Worm (Caenorhabditis elegans) whole organism, mixed stage, embryonic: ENCODE data around the gene spp-24.
A peak's percentile ranks its signal among the peaks of the same experiment; 100 is the strongest.

ENCODE experiments used
- M03D4.4 ChIP-seq: sonication (generic microtip); optimal IDR thresholded peaks from 2 replicates; lab custom pipeline; 2017; ENCODE audit warnings: mild to moderate bottlenecking, missing genetic modification characterization, missing compliant biosample characterization
- bed-3 ChIP-seq: fragments of 200-800 bp; sonication (Bioruptor generic); optimal IDR thresholded peaks from 3 replicates; lab custom pipeline; 2018; ENCODE audit warnings: mild to moderate bottlenecking, missing genetic modification characterization, moderate library complexity, missing compliant biosample characterization
- ceh-39 ChIP-seq: fragments of 150-350 bp; optimal IDR thresholded peaks from 2 replicates; lab custom pipeline; 2014; ENCODE audit warnings: missing biosample characterization, missing genetic modification characterization
- ceh-43 ChIP-seq: fragments of 200-800 bp; sonication (Bioruptor generic); optimal IDR thresholded peaks from 2 replicates; lab custom pipeline; 2018; ENCODE audit warnings: mild to moderate bottlenecking, missing genetic modification characterization, moderate library complexity, missing compliant biosample characterization
- ceh-83 ChIP-seq: fragments of 200-800 bp; sonication (Bioruptor generic); optimal IDR thresholded peaks from 2 replicates; lab custom pipeline; 2018; ENCODE audit warnings: mild to moderate bottlenecking, missing genetic modification characterization, missing compliant biosample characterization
- ces-1 ChIP-seq: fragments of 150-350 bp; optimal IDR thresholded peaks from 2 replicates; lab custom pipeline; 2014; ENCODE audit warnings: missing biosample characterization, missing genetic modification reagents, missing genetic modification characterization
- cnd-1 ChIP-seq: fragments of 200-800 bp; sonication (Bioruptor generic); optimal IDR thresholded peaks from 2 replicates; lab custom pipeline; 2018; ENCODE audit warnings: mild to moderate bottlenecking, missing genetic modification characterization, missing compliant biosample characterization
- drap-1 ChIP-seq: fragments of 200-800 bp; sonication (Bioruptor generic); optimal IDR thresholded peaks from 3 replicates; lab custom pipeline; 2018; ENCODE audit warnings: mild to moderate bottlenecking, missing genetic modification characterization, missing compliant biosample characterization
- elt-1 ChIP-seq: sonication (generic microtip); optimal IDR thresholded peaks from 2 replicates; lab custom pipeline; 2017; ENCODE audit warnings: missing genetic modification characterization, mild to moderate bottlenecking, missing compliant biosample characterization, antibody characterized with exemption, moderate library complexity, borderline replicate concordance; ENCODE audit not compliant: insufficient read depth
- elt-3 ChIP-seq: fragments of 150-350 bp; optimal IDR thresholded peaks from 2 replicates; lab custom pipeline; 2014; ENCODE audit warnings: missing biosample characterization, missing genetic modification characterization
- ham-2 ChIP-seq: fragments of 200-800 bp; sonication (Bioruptor generic); optimal IDR thresholded peaks from 2 replicates; lab custom pipeline; 2018; ENCODE audit warnings: mild to moderate bottlenecking, missing genetic modification characterization, missing compliant biosample characterization
- hlh-1 ChIP-seq: fragments of 150-350 bp; optimal IDR thresholded peaks from 2 replicates; lab custom pipeline; 2014; ENCODE audit warnings: missing biosample characterization, missing genetic modification reagents, missing genetic modification characterization
- lin-13 ChIP-seq: fragments of 150-350 bp; optimal IDR thresholded peaks from 2 replicates; lab custom pipeline; 2014; ENCODE audit warnings: missing biosample characterization, missing genetic modification characterization
- lin-32 ChIP-seq: fragments of 200-800 bp; sonication (Bioruptor generic); optimal IDR thresholded peaks from 2 replicates; lab custom pipeline; 2018; ENCODE audit warnings: mild to moderate bottlenecking, missing genetic modification characterization, missing compliant biosample characterization
- lsy-2 ChIP-seq: fragments of 150-350 bp; optimal IDR thresholded peaks from 2 replicates; lab custom pipeline; 2014; ENCODE audit warnings: missing biosample characterization, missing genetic modification characterization
- mab-5 ChIP-seq: fragments of 150-350 bp; optimal IDR thresholded peaks from 2 replicates; lab custom pipeline; 2014; ENCODE audit warnings: missing biosample characterization, missing genetic modification characterization
- nhr-12 ChIP-seq: fragments of 150-350 bp; optimal IDR thresholded peaks from 2 replicates; lab custom pipeline; 2014; ENCODE audit warnings: missing biosample characterization, missing genetic modification characterization
- nhr-2 ChIP-seq: fragments of 150-350 bp; optimal IDR thresholded peaks from 2 replicates; lab custom pipeline; 2014; ENCODE audit warnings: missing biosample characterization, missing genetic modification characterization
- nhr-237 ChIP-seq: fragments of 150-350 bp; optimal IDR thresholded peaks from 2 replicates; lab custom pipeline; 2014; ENCODE audit warnings: missing biosample characterization, missing genetic modification characterization
- nhr-28 ChIP-seq: fragments of 150-350 bp; optimal IDR thresholded peaks from 2 replicates; lab custom pipeline; 2014; ENCODE audit warnings: missing biosample characterization, missing genetic modification characterization
- nhr-76 ChIP-seq: sonication (generic microtip); optimal IDR thresholded peaks from 2 replicates; lab custom pipeline; 2017; ENCODE audit warnings: missing biosample characterization, missing genetic modification characterization
- sem-2 ChIP-seq: fragments of 200-800 bp; sonication (Bioruptor generic); optimal IDR thresholded peaks from 2 replicates; lab custom pipeline; 2018; ENCODE audit warnings: mild to moderate bottlenecking, missing genetic modification characterization, missing compliant biosample characterization
- snpc-4 ChIP-seq: fragments of 150-350 bp; optimal IDR thresholded peaks from 2 replicates; lab custom pipeline; 2014; ENCODE audit warnings: missing biosample characterization, missing genetic modification characterization
- sptf-1 ChIP-seq: sonication (generic microtip); optimal IDR thresholded peaks from 2 replicates; lab custom pipeline; 2017; ENCODE audit warnings: mild to moderate bottlenecking, missing genetic modification characterization, moderate library complexity, missing compliant biosample characterization
- unc-120 ChIP-seq: sonication (generic microtip); optimal IDR thresholded peaks from 2 replicates; lab custom pipeline; 2017; ENCODE audit warnings: missing genetic modification characterization, missing compliant biosample characterization; ENCODE audit not compliant: poor library complexity, severe bottlenecking
- unc-39 ChIP-seq: fragments of 150-350 bp; optimal IDR thresholded peaks from 2 replicates; lab custom pipeline; 2014; ENCODE audit warnings: missing biosample characterization, missing genetic modification characterization
- unc-62 ChIP-seq: fragments of 150-350 bp; optimal IDR thresholded peaks from 2 replicates; lab custom pipeline; 2014; ENCODE audit warnings: missing biosample characterization, missing genetic modification reagents, missing genetic modification characterization
- zip-8 ChIP-seq: fragments of 150-350 bp; optimal IDR thresholded peaks from 2 replicates; lab custom pipeline; 2014; ENCODE audit warnings: missing biosample characterization, missing genetic modification characterization
- ztf-11 ChIP-seq: fragments of 150-350 bp; optimal IDR thresholded peaks from 2 replicates; lab custom pipeline; 2014; ENCODE audit warnings: missing biosample characterization, missing genetic modification characterization

spp-24 gene

DNA sequence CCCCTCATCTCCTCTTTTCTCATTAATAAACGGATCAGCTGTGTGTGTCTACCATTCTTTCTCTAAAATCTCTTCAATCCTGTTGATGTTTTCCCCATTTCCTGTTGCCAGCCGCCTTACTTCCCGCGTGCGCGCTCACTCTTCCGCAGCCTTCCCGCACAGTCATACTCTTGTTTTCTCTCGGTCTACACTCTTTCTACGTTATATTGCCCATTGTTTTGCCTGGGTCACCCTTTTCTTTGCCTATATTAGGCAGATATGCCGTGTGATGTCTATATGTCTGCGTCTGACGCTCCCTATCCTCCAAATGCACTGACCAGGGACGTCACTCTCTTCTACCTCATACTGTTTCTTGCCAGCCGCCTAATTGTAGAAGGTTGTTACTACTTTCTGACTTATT lies 27.0 kb upstream of the spp-24 start (continued):
- TF ChIP-seq unc-120 (tag; lab: Kevin White, UChicago), result peak; percentile 78
- TF ChIP-seq mab-5 (tag; lab: Kevin White, UChicago), result no peak
- TF ChIP-seq zip-8 (tag; lab: Kevin White, UChicago), result no peak
- TF ChIP-seq nhr-12 (tag; lab: Kevin White, UChicago), result no peak
- peak; percentile 16 for TF ChIP-seq ces-1
- no peak for TF ChIP-seq snpc-4 (tag; lab: Kevin White, UChicago)
- no peak for TF ChIP-seq bed-3 (GFP tag; lab: Kevin White, UChicago)
- no peak for TF ChIP-seq nhr-76 (tag; lab: Kevin White, UChicago)

DNA sequence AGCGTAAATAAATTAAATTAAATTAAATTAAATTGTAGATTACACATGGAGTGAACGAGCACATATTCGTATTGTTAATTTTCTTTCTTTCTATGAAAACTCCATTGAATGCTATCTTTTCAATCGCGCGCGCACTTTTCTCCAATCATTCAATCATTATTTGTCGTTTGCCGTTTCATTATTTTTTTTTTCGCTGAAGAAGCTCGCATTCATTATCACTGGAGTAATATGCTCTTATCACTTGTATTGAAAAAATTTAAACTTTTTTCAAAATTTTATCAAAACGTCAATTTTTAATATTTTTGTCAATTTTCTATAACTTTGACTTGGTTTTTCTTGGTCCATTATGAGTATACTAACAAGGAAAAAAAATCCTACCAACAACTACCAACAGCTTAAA lies 26.1 kb upstream of the spp-24 start:
- TF ChIP-seq sem-2 (GFP tag; lab: Kevin White, UChicago) (no peak), unc-62 (GFP tag; lab: Kevin White, UChicago) (no peak), unc-39 (tag; lab: Kevin White, UChicago) (no peak), nhr-237 (tag; lab: Kevin White, UChicago) (no peak), ztf-11 (no peak), drap-1 (GFP tag; lab: Kevin White, UChicago) (no peak)

DNA sequence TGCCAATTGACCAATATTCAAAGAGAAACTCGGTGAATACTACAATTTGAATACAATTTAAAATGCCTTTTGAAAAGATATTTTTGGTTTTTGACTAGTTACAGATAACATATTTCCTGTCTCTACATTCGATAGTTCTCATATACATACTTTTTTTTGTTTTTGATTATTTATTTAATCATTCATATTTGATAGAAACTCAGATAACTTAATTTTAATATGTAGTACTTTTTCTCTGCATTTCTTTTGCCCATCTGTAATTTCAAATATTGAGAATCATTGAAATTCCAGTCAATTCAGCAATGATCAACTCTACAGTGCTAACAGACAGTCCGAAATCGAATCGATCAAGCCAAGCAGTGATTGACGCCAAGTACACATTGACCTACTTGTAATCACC lies 21.7 kb upstream of the spp-24 start, which contains the start of gene C23H3.2:
C23H3.2 (plus strand) TSS at position 301 of the 400 bp plus-strand sequence.
- no peak for TF ChIP-seq ham-2 (GFP tag; lab: Kevin White, UChicago)
- no peak for TF ChIP-seq cnd-1 (tag; lab: Kevin White, UChicago)
- no peak for TF ChIP-seq unc-120 (tag; lab: Kevin White, UChicago)
- no peak for TF ChIP-seq nhr-237 (tag; lab: Kevin White, UChicago)
- no peak for TF ChIP-seq nhr-28
- TF ChIP-seq ceh-39 (tag; lab: Kevin White, UChicago), result no peak
- no peak for TF ChIP-seq lin-32
- no peak for TF ChIP-seq nhr-12 (tag; lab: Kevin White, UChicago)
- no peak for TF ChIP-seq lin-13 (tag; lab: Kevin White, UChicago)
- TF ChIP-seq nhr-76 (tag; lab: Kevin White, UChicago), result no peak

DNA sequence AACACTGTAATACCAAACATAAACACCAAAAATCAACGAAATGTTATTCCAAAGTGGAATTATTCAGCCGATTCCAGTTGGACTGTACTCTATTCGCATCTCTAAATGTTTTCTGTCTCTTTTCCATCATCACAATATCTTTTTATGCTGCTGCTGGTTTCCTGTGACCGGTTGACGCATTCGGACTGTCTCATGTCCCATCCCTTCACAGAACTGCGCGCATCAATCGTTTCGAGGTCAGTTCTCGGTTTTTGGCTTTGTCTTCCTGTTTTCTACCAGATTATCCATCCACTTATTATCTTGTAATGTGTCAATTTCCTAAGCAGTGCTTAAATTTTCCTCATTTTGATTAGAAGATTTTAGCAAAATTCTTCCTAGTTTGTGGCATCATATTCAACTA lies 20.7 kb upstream of the spp-24 start:
- TF ChIP-seq zip-8 (tag; lab: Kevin White, UChicago), result no peak
- TF ChIP-seq snpc-4 (tag; lab: Kevin White, UChicago), result no peak
- TF ChIP-seq sem-2 (GFP tag; lab: Kevin White, UChicago), result no peak
- no peak for TF ChIP-seq unc-120 (tag; lab: Kevin White, UChicago)
- TF ChIP-seq M03D4.4 (tag; lab: Kevin White, UChicago), result no peak
- TF ChIP-seq, all 35 proteins: peak for 0

DNA sequence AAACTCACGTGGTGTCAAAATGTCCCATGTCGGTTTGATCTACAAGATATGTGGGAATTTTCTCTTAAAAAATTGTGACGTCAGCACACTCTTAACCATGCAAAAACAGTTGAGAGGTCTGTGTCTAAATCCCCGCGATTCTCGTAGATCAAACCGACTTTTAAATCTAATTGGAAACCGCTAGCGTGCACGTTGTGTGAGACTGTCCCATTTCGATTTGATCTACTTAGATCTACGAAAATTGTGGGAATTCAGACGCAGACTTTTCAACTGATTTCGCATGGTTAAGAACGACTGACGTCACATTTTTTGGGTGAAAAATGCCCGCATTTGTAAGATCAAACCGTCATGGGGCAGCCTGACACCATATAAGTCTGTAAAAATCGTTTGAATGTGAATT lies 18.5 kb upstream of the spp-24 start:
- TF ChIP-seq sptf-1 (tag; lab: Kevin White, UChicago), result no peak
- no peak for TF ChIP-seq hlh-1
- TF ChIP-seq unc-120 (tag; lab: Kevin White, UChicago), result no peak
- TF ChIP-seq cnd-1 (tag; lab: Kevin White, UChicago), result no peak
- no peak for TF ChIP-seq ceh-83 (GFP tag; lab: Kevin White, UChicago)
- no peak for TF ChIP-seq mab-5 (tag; lab: Kevin White, UChicago)
- TF ChIP-seq ztf-11, result no peak
- no peak for TF ChIP-seq elt-3 (tag; lab: Kevin White, UChicago)
- TF ChIP-seq ceh-39 (tag; lab: Kevin White, UChicago), result no peak
- no peak for TF ChIP-seq ceh-43 (GFP tag; lab: Kevin White, UChicago)
- no peak for TF ChIP-seq nhr-2
- no peak for TF ChIP-seq unc-39 (tag; lab: Kevin White, UChicago)
- no peak for TF ChIP-seq nhr-12 (tag; lab: Kevin White, UChicago)
- TF ChIP-seq ham-2 (GFP tag; lab: Kevin White, UChicago), result no peak
- TF ChIP-seq elt-1, result no peak
- TF ChIP-seq M03D4.4 (tag; lab: Kevin White, UChicago), result no peak
- no peak for TF ChIP-seq lsy-2 (tag; lab: Kevin White, UChicago)

DNA sequence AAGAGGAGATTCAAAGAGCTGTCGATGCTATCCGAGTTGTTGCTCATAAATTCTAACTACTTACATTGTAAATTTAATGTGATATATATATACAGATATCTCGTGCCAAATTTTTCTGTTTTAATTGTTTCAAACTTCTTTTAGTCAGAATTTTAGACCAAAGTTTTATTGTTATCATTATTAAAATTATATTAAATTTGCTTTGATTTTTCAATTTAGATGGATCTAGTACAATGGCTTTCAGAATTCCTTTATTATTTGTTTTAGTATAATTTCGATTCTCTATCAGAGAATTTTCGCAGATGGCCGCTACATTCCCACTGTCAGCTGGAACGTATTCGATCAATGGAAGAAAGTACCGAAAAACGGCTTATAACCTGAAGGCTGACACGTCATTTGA lies 18.0 kb upstream of the spp-24 start, which contains the start of gene ascc-1:
ascc-1 (plus strand) TSS at position 301 of the 400 bp plus-strand sequence.
- no peak for TF ChIP-seq mab-5 (tag; lab: Kevin White, UChicago)
